Fruit fly (Drosophila melanogaster): ENCODE measurements around the gene Kaz-m1.
A peak's percentile ranks its signal among the peaks of the same experiment; 100 is the strongest.

The Kaz-m1 gene

DNA sequence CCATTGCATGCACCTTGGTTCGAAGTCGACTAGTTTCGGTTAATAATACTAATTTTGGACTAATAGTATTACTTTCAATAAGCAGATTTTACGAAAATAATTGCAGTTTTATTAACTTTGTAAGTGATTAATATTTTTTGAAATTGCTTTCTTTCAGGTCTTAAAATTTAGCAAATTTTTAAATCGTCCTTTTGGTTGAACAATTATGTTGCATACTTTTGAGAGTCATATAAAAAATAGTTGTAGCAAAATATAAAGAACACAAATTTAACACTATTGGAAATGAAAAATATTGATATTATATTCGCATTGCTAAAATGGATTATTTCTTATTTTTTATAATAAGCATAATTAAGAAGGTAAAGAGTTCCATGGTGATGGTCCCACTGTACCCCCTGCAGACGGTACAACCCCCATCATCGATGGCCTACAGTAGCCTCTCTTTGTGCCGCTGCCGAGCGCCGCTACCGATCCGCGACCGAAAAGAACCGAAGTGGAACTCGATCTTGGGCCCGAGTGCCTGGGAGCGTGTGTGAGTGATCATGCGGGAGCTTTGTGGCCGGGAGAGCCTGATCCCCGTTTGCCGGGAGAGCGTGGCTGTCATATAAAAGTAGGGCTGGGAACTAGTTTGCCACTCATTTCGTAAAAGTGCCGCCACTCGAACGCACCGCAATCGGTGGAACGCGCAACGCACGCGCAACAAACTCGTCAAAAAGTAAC lies 6.8 kb downstream of the Kaz-m1 start (continued):
- peak; percentile 78 for TF ChIP-seq sv (GFP tag; optimal IDR thresholded peaks at IDR 0.05)
- peak; percentile 88 for TF ChIP-seq psq (GFP tag; optimal IDR thresholded peaks at IDR 0.05)

DNA sequence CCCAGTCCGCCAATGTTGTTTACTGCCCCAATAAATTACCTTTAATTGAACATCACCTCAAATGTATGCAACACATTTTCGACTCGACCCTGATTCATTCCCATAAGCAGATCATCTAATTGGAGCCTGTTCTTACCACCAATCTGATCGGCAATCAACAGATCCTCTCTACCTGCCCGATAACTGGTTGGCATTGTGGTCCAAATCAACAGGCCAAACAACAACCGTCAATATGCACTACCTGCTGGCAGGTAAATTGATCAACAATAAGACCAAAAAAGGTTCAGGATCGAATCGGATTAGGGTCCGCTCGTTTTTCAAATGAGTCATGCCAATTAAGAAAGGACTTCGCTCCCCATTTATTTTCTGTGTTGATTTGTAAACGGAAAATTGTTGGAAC lies 8.7 kb downstream of the Kaz-m1 start:
- TF ChIP-seq Mio (GFP tag; optimal IDR thresholded peaks at IDR 0.05) (no peak), Myc (optimal IDR thresholded peaks at IDR 0.05) (no peak), CG9705 (GFP tag; optimal IDR thresholded peaks at IDR 0.05) (no peak), CG32264 (GFP tag; optimal IDR thresholded peaks at IDR 0.05) (no peak), tai (GFP tag; optimal IDR thresholded peaks at IDR 0.05) (no peak)

DNA sequence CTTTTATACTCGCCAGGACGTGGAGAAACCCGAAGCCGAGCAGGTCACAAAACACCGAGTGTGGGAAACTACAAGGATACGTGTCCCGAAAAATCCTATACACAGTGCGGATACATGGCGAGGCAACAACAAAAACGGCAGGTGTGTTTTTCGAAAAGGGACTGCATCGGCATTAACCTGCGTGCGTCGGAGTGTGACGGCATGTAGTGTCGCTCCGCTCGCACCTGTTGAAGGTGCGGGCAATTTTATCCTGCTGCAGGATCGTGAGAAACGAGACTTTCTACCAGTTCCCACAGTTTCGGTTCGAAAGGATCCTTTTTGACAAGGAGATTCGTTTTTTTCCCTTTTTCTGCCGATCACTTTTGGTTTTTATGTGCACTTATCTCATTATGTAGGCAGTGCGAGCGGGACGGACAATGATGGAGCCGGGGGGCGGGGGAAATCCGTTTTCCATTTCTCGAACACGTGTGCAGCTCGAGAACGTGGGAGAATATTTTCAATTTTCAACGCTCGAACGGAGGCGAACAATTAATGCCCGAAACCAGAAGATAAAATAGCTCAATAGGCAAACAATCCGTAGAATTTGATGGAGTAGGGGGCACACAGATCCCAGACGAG lies 10.2 kb downstream of the Kaz-m1 start:
- TF ChIP-seq fru (GFP tag; optimal IDR thresholded peaks at IDR 0.05) (no peak), Abd-B (GFP tag; optimal IDR thresholded peaks at IDR 0.05) (no peak)

dm6 chr3R:26026631-26027274 lies 12.2 kb downstream of the Kaz-m1 start:
- TF ChIP-seq Hnf4 (GFP tag; optimal IDR thresholded peaks at IDR 0.05), result no peak
- no peak for TF ChIP-seq h (GFP tag; optimal IDR thresholded peaks at IDR 0.05)
- TF ChIP-seq usp (GFP tag; optimal IDR thresholded peaks at IDR 0.05), result no peak
- no peak for TF ChIP-seq GATAd (GFP tag; optimal IDR thresholded peaks at IDR 0.05)
- TF ChIP-seq Rel (GFP tag; optimal IDR thresholded peaks at IDR 0.05), result no peak
- no peak for TF ChIP-seq Rel (tag; optimal IDR thresholded peaks at IDR 0.05)
- no peak for TF ChIP-seq jim (GFP tag; optimal IDR thresholded peaks at IDR 0.05)
- TF ChIP-seq Vsx2 (GFP tag; optimal IDR thresholded peaks at IDR 0.05; ENCODE audit: partially characterized antibody), result no peak
- TF ChIP-seq psq (GFP tag; optimal IDR thresholded peaks at IDR 0.05), result no peak
- TF ChIP-seq Hr78 (GFP tag; optimal IDR thresholded peaks at IDR 0.05), result no peak
- no peak for TF ChIP-seq fru (GFP tag; optimal IDR thresholded peaks at IDR 0.05)

- TF ChIP-seq sage (GFP tag; optimal IDR thresholded peaks at IDR 0.05) (no peak), Dfd (GFP tag; optimal IDR thresholded peaks at IDR 0.05) (no peak), h (GFP tag; optimal IDR thresholded peaks at IDR 0.05) (no peak), woc (GFP tag; optimal IDR thresholded peaks at IDR 0.05) (no peak), rgr (GFP tag; optimal IDR thresholded peaks at IDR 0.05) (no peak), CrebA (GFP tag; optimal IDR thresholded peaks at IDR 0.05; ENCODE audit: borderline replicate concordance) (no peak), Vsx2 (GFP tag; optimal IDR thresholded peaks at IDR 0.05; ENCODE audit: partially characterized antibody) (no peak), HLH106 (tag; optimal IDR thresholded peaks at IDR 0.05) (no peak), dmrt93B (GFP tag; optimal IDR thresholded peaks at IDR 0.05) (no peak), GATAd (GFP tag; optimal IDR thresholded peaks at IDR 0.05) (no peak), CG32264 (GFP tag; optimal IDR thresholded peaks at IDR 0.05) (no peak), brk (GFP tag; optimal IDR thresholded peaks at IDR 0.05) (no peak), dsf (GFP tag; optimal IDR thresholded peaks at IDR 0.05; ENCODE audit: borderline replicate concordance) (no peak)
These were observed 13.4 kb downstream of the Kaz-m1 start for dm6 chr3R:26027903-26028302.

dm6 chr3R:26030562-26030961 lies 16.0 kb downstream of the Kaz-m1 start:
- no peak for TF ChIP-seq Sp1 (GFP tag; optimal IDR thresholded peaks at IDR 0.05)
- TF ChIP-seq Myc (optimal IDR thresholded peaks at IDR 0.05), result no peak
- no peak for TF ChIP-seq lola (GFP tag; optimal IDR thresholded peaks at IDR 0.05)
- TF ChIP-seq tai (GFP tag; optimal IDR thresholded peaks at IDR 0.05), result no peak
- TF ChIP-seq Vsx2 (GFP tag; optimal IDR thresholded peaks at IDR 0.05; ENCODE audit: partially characterized antibody), result no peak
- no peak for TF ChIP-seq CG9705 (GFP tag; optimal IDR thresholded peaks at IDR 0.05)
- no peak for TF ChIP-seq usp (GFP tag; optimal IDR thresholded peaks at IDR 0.05)
- TF ChIP-seq Hnf4 (GFP tag; optimal IDR thresholded peaks at IDR 0.05), result no peak
- TF ChIP-seq Abd-B (GFP tag; optimal IDR thresholded peaks at IDR 0.05), result no peak
- no peak for TF ChIP-seq jim (GFP tag; optimal IDR thresholded peaks at IDR 0.05)

Data from whole organism, wandering third instar larva.